Worm (Caenorhabditis elegans) whole organism, young adult: ENCODE data around the gene C14A6.6.

Source experiments
- B0019.2 ChIP-seq: fragments of 200-800 bp; sonication (Bioruptor generic); conservative IDR thresholded peaks from 2 replicates; pipeline ENCODE4 v1.3.6; 2022; ENCODE audit warnings: missing genetic modification reagents, missing genetic modification characterization, missing compliant biosample characterization
- B0035.1 ChIP-seq: sonication (generic microtip); optimal IDR thresholded peaks from 2 replicates; lab custom pipeline; 2016; ENCODE audit warnings: missing genetic modification characterization, mild to moderate bottlenecking, missing compliant biosample characterization, missing genotype, missing genetic modification reagents
- C17E4.6 ChIP-seq: fragments of 200-800 bp; sonication (Bioruptor generic); IDR thresholded peaks from 2 replicates; pipeline ENCODE4 v1.3.6; 2022; ENCODE audit warnings: missing genetic modification reagents, missing genetic modification characterization, missing compliant biosample characterization
- D2030.7 ChIP-seq: fragments of 200-800 bp; sonication (Bioruptor generic); IDR thresholded peaks from 2 replicates; pipeline ENCODE4 v1.3.6; 2022; ENCODE audit warnings: missing genetic modification reagents, missing genetic modification characterization, missing compliant biosample characterization
- F22D6.2 ChIP-seq: sonication (generic microtip); optimal IDR thresholded peaks from 2 replicates; lab custom pipeline; 2016; ENCODE audit warnings: mild to moderate bottlenecking, missing genetic modification characterization, missing compliant biosample characterization
- F33H1.4 ChIP-seq: fragments of 200-800 bp; sonication (Bioruptor generic); IDR thresholded peaks from 2 replicates; pipeline ENCODE4 v1.3.6; 2022; ENCODE audit warnings: missing genetic modification reagents, missing genetic modification characterization, missing compliant biosample characterization
- F37B4.10 ChIP-seq: fragments of 200-800 bp; sonication (Bioruptor generic); IDR thresholded peaks from 2 replicates; pipeline ENCODE4 v1.3.6; 2022; ENCODE audit warnings: missing genetic modification characterization, missing compliant biosample characterization
- F39B2.1 ChIP-seq: fragments of 200-800 bp; sonication (Bioruptor generic); IDR thresholded peaks from 2 replicates; pipeline ENCODE4 v1.3.6; 2022; ENCODE audit warnings: missing genetic modification reagents, missing genetic modification characterization, missing compliant biosample characterization
- F55B11.4 ChIP-seq: sonication (generic microtip); optimal IDR thresholded peaks from 2 replicates; lab custom pipeline; 2016; ENCODE audit warnings: missing compliant biosample characterization, missing genetic modification characterization, borderline replicate concordance; ENCODE audit not compliant: insufficient read depth
- K12H6.12 ChIP-seq: fragments of 200-800 bp; sonication (Bioruptor generic); optimal IDR thresholded peaks from 2 replicates; lab custom pipeline; 2018; ENCODE audit warnings: mild to moderate bottlenecking, missing genetic modification characterization, missing compliant biosample characterization
- T07F8.4 ChIP-seq: sonication (generic microtip); optimal IDR thresholded peaks from 2 replicates; lab custom pipeline; 2016; ENCODE audit warnings: mild to moderate bottlenecking, missing genetic modification characterization, moderate library complexity, missing compliant biosample characterization
- Y67H2A.10 ChIP-seq: fragments of 200-800 bp; sonication (Bioruptor generic); conservative IDR thresholded peaks from 2 replicates; pipeline ENCODE4 v1.3.6; 2022; ENCODE audit warnings: missing genetic modification reagents, missing genetic modification characterization, missing compliant biosample characterization
- Y95B8A.8 ChIP-seq: fragments of 200-800 bp; sonication (Bioruptor generic); IDR thresholded peaks from 2 replicates; pipeline ENCODE4 v1.3.6; 2022; ENCODE audit warnings: missing genetic modification reagents, missing genetic modification characterization, missing compliant biosample characterization
- akir-1 ChIP-seq: fragments of 200-800 bp; sonication (Bioruptor generic); optimal IDR thresholded peaks from 2 replicates; lab custom pipeline; 2018; ENCODE audit warnings: mild to moderate bottlenecking, missing genetic modification characterization, moderate library complexity, missing compliant biosample characterization
- aptf-2 ChIP-seq: fragments of 200-800 bp; sonication (Bioruptor generic); conservative IDR thresholded peaks from 2 replicates; pipeline ENCODE4 v1.3.6; 2022; ENCODE audit warnings: missing genetic modification reagents, missing genetic modification characterization, missing compliant biosample characterization
- attf-5 ChIP-seq: fragments of 200-800 bp; sonication (Bioruptor generic); optimal IDR thresholded peaks from 2 replicates; lab custom pipeline; 2018; ENCODE audit warnings: mild to moderate bottlenecking, missing genetic modification characterization, missing compliant biosample characterization
- cebp-1 ChIP-seq, 2 experiments: fragments of 200-800 bp in 1 of 2; sonication (Bioruptor generic) in 1 of 2; sonication (generic microtip) in 1 of 2; IDR thresholded peaks in 1 of 2; optimal IDR thresholded peaks in 1 of 2; 2 replicates each; pipeline versions ENCODE4 v1.3.6 to Lab custom; 2017 to 2022; ENCODE audit warnings: missing compliant biosample characterization in 2 of 2, missing genetic modification characterization in 2 of 2, mild to moderate bottlenecking in 1 of 2, missing genetic modification reagents in 1 of 2, moderate library complexity in 1 of 2
- ceh-27 ChIP-seq: fragments of 200-800 bp; sonication (Bioruptor generic); optimal IDR thresholded peaks from 2 replicates; lab custom pipeline; 2018; ENCODE audit warnings: mild to moderate bottlenecking, missing genetic modification characterization, moderate library complexity, missing compliant biosample characterization
- ceh-58 ChIP-seq: fragments of 200-800 bp; sonication (Bioruptor generic); IDR thresholded peaks from 2 replicates; pipeline ENCODE4 v1.3.6; 2022; ENCODE audit warnings: missing genetic modification characterization, missing compliant biosample characterization
- egl-18 ChIP-seq: fragments of 200-800 bp; sonication (Bioruptor generic); IDR thresholded peaks from 2 replicates; pipeline ENCODE4 v1.3.6; 2022; ENCODE audit warnings: missing genetic modification reagents, missing genetic modification characterization, missing compliant biosample characterization
- him-1 ChIP-seq: sonication (generic microtip); optimal IDR thresholded peaks from 2 replicates; lab custom pipeline; 2016; ENCODE audit warnings: missing genotype, missing genetic modification reagents, missing genetic modification characterization, missing compliant biosample characterization
- hlh-26 ChIP-seq: fragments of 200-800 bp; sonication (Bioruptor generic); conservative IDR thresholded peaks from 2 replicates; pipeline ENCODE4 v1.3.6; 2022; ENCODE audit warnings: missing genetic modification reagents, missing genetic modification characterization, missing compliant biosample characterization
- lag-1 ChIP-seq: fragments of 200-800 bp; sonication (Bioruptor generic); IDR thresholded peaks from 2 replicates; pipeline ENCODE4 v1.3.6; 2022; ENCODE audit warnings: missing genetic modification reagents, missing genetic modification characterization, missing compliant biosample characterization
- let-526 ChIP-seq: fragments of 200-800 bp; sonication (Bioruptor generic); IDR thresholded peaks from 2 replicates; pipeline ENCODE4 v1.3.6; 2022; ENCODE audit warnings: missing genetic modification reagents, missing genetic modification characterization, missing compliant biosample characterization
- let-607 ChIP-seq, 2 experiments: fragments of 200-800 bp in 1 of 2; sonication (Bioruptor generic) in 1 of 2; sonication (generic microtip) in 1 of 2; optimal IDR thresholded peaks; 2 replicates each; lab custom pipeline; 2016 to 2018; ENCODE audit warnings: mild to moderate bottlenecking in 2 of 2, missing compliant biosample characterization in 2 of 2, missing genetic modification characterization in 2 of 2, moderate library complexity in 2 of 2, missing genotype in 1 of 2
- lin-26 ChIP-seq: fragments of 200-800 bp; sonication (Bioruptor generic); IDR thresholded peaks from 2 replicates; pipeline ENCODE4 v1.3.6; 2022; ENCODE audit warnings: missing genetic modification reagents, missing genetic modification characterization, missing compliant biosample characterization
- lin-40 ChIP-seq: sonication (generic microtip); optimal IDR thresholded peaks from 2 replicates; lab custom pipeline; 2016; ENCODE audit warnings: missing genetic modification characterization, mild to moderate bottlenecking, missing compliant biosample characterization, missing genotype, missing genetic modification reagents
- lsl-1 ChIP-seq: fragments of 200-800 bp; sonication (Bioruptor generic); optimal IDR thresholded peaks from 2 replicates; lab custom pipeline; 2018; ENCODE audit warnings: mild to moderate bottlenecking, missing genetic modification characterization, moderate library complexity, missing compliant biosample characterization
- madf-10 ChIP-seq: sonication (generic microtip); optimal IDR thresholded peaks from 2 replicates; lab custom pipeline; 2016; ENCODE audit warnings: mild to moderate bottlenecking, missing genetic modification characterization, missing compliant biosample characterization
- madf-6 ChIP-seq: fragments of 200-800 bp; sonication (Bioruptor generic); IDR thresholded peaks from 2 replicates; pipeline ENCODE4 v1.3.6; 2022; ENCODE audit warnings: missing genetic modification reagents, missing genetic modification characterization, missing compliant biosample characterization
- madf-8 ChIP-seq: fragments of 200-800 bp; sonication (Bioruptor generic); conservative IDR thresholded peaks from 2 replicates; pipeline ENCODE4 v1.3.6; 2022; ENCODE audit warnings: missing genetic modification reagents, missing genetic modification characterization, missing compliant biosample characterization
- mel-28 ChIP-seq: sonication (generic microtip); optimal IDR thresholded peaks from 2 replicates; lab custom pipeline; 2016; ENCODE audit warnings: borderline replicate concordance, mild to moderate bottlenecking, missing genetic modification characterization, missing compliant biosample characterization
- nfya-1 ChIP-seq: sonication (generic microtip); optimal IDR thresholded peaks from 2 replicates; lab custom pipeline; 2017; ENCODE audit warnings: antibody characterized with exemption, missing compliant biosample characterization, missing genetic modification characterization, borderline replicate concordance; ENCODE audit not compliant: insufficient read depth
- nhr-120 ChIP-seq: fragments of 200-800 bp; sonication (Bioruptor generic); IDR thresholded peaks from 2 replicates; pipeline ENCODE4 v1.3.6; 2022; ENCODE audit warnings: missing genetic modification characterization, missing compliant biosample characterization
- nhr-27 ChIP-seq: fragments of 200-800 bp; sonication (Bioruptor generic); optimal IDR thresholded peaks from 2 replicates; lab custom pipeline; 2018; ENCODE audit warnings: mild to moderate bottlenecking, missing genetic modification characterization, moderate library complexity, missing compliant biosample characterization
- rcor-1 ChIP-seq: fragments of 200-800 bp; sonication (Bioruptor generic); IDR thresholded peaks from 2 replicates; pipeline ENCODE4 v1.3.6; 2022; ENCODE audit warnings: missing genetic modification reagents, missing genetic modification characterization, missing compliant biosample characterization
- xnd-1 ChIP-seq: sonication (generic microtip); optimal IDR thresholded peaks from 2 replicates; lab custom pipeline; 2016; ENCODE audit warnings: missing genotype, missing genetic modification reagents, missing genetic modification characterization, missing compliant biosample characterization
- zfh-2 ChIP-seq: fragments of 200-800 bp; sonication (Bioruptor generic); conservative IDR thresholded peaks from 2 replicates; pipeline ENCODE4 v1.3.6; 2022; ENCODE audit warnings: missing genetic modification reagents, missing genetic modification characterization, missing compliant biosample characterization
- zim-3 ChIP-seq: sonication (generic microtip); optimal IDR thresholded peaks from 2 replicates; lab custom pipeline; 2017; ENCODE audit warnings: mild to moderate bottlenecking, missing genetic modification characterization, moderate library complexity, missing compliant biosample characterization
- ztf-28 ChIP-seq: fragments of 200-800 bp; sonication (Bioruptor generic); IDR thresholded peaks from 2 replicates; pipeline ENCODE4 v1.3.6; 2022; ENCODE audit warnings: missing genetic modification reagents, missing genetic modification characterization, missing compliant biosample characterization

The C14A6.6 gene

ce11 chrV:18137679-18138078, 29.4 kb downstream of the C14A6.6 start:
- TF ChIP-seq him-1 (tag; lab: Kevin White, UChicago) (peak; percentile 26), nfya-1 (no peak), attf-5 (no peak), hlh-26 (GFP tag; lab: Robert Waterston, UW) (no peak), madf-6 (GFP tag; lab: Robert Waterston, UW) (peak; percentile 78), lsl-1 (peak; percentile 90), F33H1.4 (GFP tag; lab: Robert Waterston, UW) (peak; percentile 85), xnd-1 (tag; lab: Kevin White, UChicago) (peak; percentile 87), madf-8 (peak; percentile 58)

ce11 chrV:18134378-18134777, 32.7 kb downstream of the C14A6.6 start, which contains the start of gene Y37H2A.7:
Gene Y37H2A.7, minus strand, starts transcription at chrV:18134478.
- TF ChIP-seq akir-1 (no peak), let-526 (GFP tag; lab: Robert Waterston, UW) (no peak), nhr-120 (GFP tag; lab: Robert Waterston, UW) (no peak), F55B11.4 (no peak), lsl-1 (peak; percentile 83), B0035.1 (tag; lab: Kevin White, UChicago) (no peak), D2030.7 (peak; percentile 36; the same call in 1 of the 2 replicates), lag-1 (GFP tag; lab: Robert Waterston, UW) (no peak), egl-18 (GFP tag; lab: Robert Waterston, UW) (no peak), lin-26 (GFP tag; lab: Robert Waterston, UW) (no peak), madf-6 (GFP tag; lab: Robert Waterston, UW) (peak; percentile 45; the same call in 1 of the 2 replicates), aptf-2 (no peak), nfya-1 (no peak), ztf-28 (GFP tag; lab: Robert Waterston, UW) (no peak), cebp-1 (GFP tag; IDR thresholded peaks at IDR 0.05; lab: Robert Waterston, UW) (no peak), cebp-1 (tag; optimal IDR thresholded peaks at IDR 0.05; lab: Kevin White, UChicago) (no peak), let-607 (tag; optimal IDR thresholded peaks at IDR 0.05; lab: Kevin White, UChicago) (no peak), zfh-2 (GFP tag; lab: Robert Waterston, UW) (no peak), K12H6.12 (tag; lab: Kevin White, UChicago) (no peak), Y95B8A.8 (GFP tag; lab: Robert Waterston, UW) (no peak), zim-3 (tag; lab: Kevin White, UChicago) (no peak), ceh-58 (GFP tag; lab: Robert Waterston, UW) (no peak), F39B2.1 (GFP tag; lab: Robert Waterston, UW) (no peak), F33H1.4 (GFP tag; lab: Robert Waterston, UW) (0 out of 2 replicates have a peak, but pooled peaks have one; percentile 13), ceh-27 (no peak), rcor-1 (GFP tag; lab: Robert Waterston, UW) (no peak), nhr-27 (tag; lab: Kevin White, UChicago) (no peak), mel-28 (no peak), Y67H2A.10 (GFP tag; lab: Robert Waterston, UW) (no peak), B0019.2 (GFP tag; lab: Robert Waterston, UW) (no peak)

- TF ChIP-seq C17E4.6 (no peak), F37B4.10 (GFP tag; lab: Robert Waterston, UW) (no peak), ceh-58 (GFP tag; lab: Robert Waterston, UW) (no peak), madf-10 (tag; lab: Kevin White, UChicago) (no peak), T07F8.4 (tag; lab: Kevin White, UChicago) (no peak), lin-40 (tag; lab: Kevin White, UChicago) (no peak), F22D6.2 (no peak)
These were observed 33.9 kb downstream of the C14A6.6 start, which contains the start of gene Y37H2A.18 for ce11 chrV:18133177-18133576. Gene Y37H2A.18, minus strand, starts transcription at chrV:18133277.
